Fruit fly (Drosophila melanogaster): ENCODE measurements around the gene Glut3.
A peak's percentile ranks its signal among the peaks of the same experiment; 100 is the strongest.

The Glut3 gene

dm6 chr3R:16763907-16764573 is 24.1 kb upstream of the Glut3 start (continued):
- TF ChIP-seq Myc (optimal IDR thresholded peaks at IDR 0.05): no peak

- no peak for TF ChIP-seq CrebA (GFP tag; optimal IDR thresholded peaks at IDR 0.05; ENCODE audit: borderline replicate concordance)
- TF ChIP-seq Rel (GFP tag; optimal IDR thresholded peaks at IDR 0.05): no peak
- no peak for TF ChIP-seq Rel (tag; optimal IDR thresholded peaks at IDR 0.05)
- no peak for TF ChIP-seq h (GFP tag; optimal IDR thresholded peaks at IDR 0.05)
- no peak for TF ChIP-seq pan (optimal IDR thresholded peaks at IDR 0.05)
- TF ChIP-seq br (GFP tag; optimal IDR thresholded peaks at IDR 0.05): no peak
- TF ChIP-seq lola (GFP tag; optimal IDR thresholded peaks at IDR 0.05): no peak
- TF ChIP-seq Myc (optimal IDR thresholded peaks at IDR 0.05): no peak
- no peak for TF ChIP-seq Sp1 (GFP tag; optimal IDR thresholded peaks at IDR 0.05)
- no peak for TF ChIP-seq psq (GFP tag; optimal IDR thresholded peaks at IDR 0.05)
- TF ChIP-seq Vsx2 (GFP tag; optimal IDR thresholded peaks at IDR 0.05; ENCODE audit: partially characterized antibody): no peak
- TF ChIP-seq Dif (GFP tag; optimal IDR thresholded peaks at IDR 0.05; ENCODE audit: partially characterized antibody): no peak
- no peak for TF ChIP-seq foxo (GFP tag; optimal IDR thresholded peaks at IDR 0.05)
- TF ChIP-seq tai (GFP tag; optimal IDR thresholded peaks at IDR 0.05): no peak
- no peak for TF ChIP-seq Abd-B (GFP tag; optimal IDR thresholded peaks at IDR 0.05)
- no peak for TF ChIP-seq Mio (GFP tag; optimal IDR thresholded peaks at IDR 0.05)
Measured at dm6 chr3R:16765102-16765501, 23.0 kb upstream of the Glut3 start.

- TF ChIP-seq OdsH (GFP tag; optimal IDR thresholded peaks at IDR 0.05) (no peak), usp (GFP tag; optimal IDR thresholded peaks at IDR 0.05) (no peak), Myc (optimal IDR thresholded peaks at IDR 0.05) (no peak), Rel (GFP tag; optimal IDR thresholded peaks at IDR 0.05) (no peak), Rel (tag; optimal IDR thresholded peaks at IDR 0.05) (no peak), fru (GFP tag; optimal IDR thresholded peaks at IDR 0.05) (no peak), Hnf4 (GFP tag; optimal IDR thresholded peaks at IDR 0.05) (no peak), dmrt93B (GFP tag; optimal IDR thresholded peaks at IDR 0.05) (no peak), lola (GFP tag; optimal IDR thresholded peaks at IDR 0.05) (no peak), dl (GFP tag; optimal IDR thresholded peaks at IDR 0.05; ENCODE audit: insufficient read depth in 1 of 2, partially characterized antibody in 2 of 2) (no peak), psq (GFP tag; optimal IDR thresholded peaks at IDR 0.05) (no peak)
Measured at dm6 chr3R:16765770-16766169, 22.3 kb upstream of the Glut3 start.

- no peak for TF ChIP-seq tai (GFP tag; optimal IDR thresholded peaks at IDR 0.05)
- no peak for TF ChIP-seq jim (GFP tag; optimal IDR thresholded peaks at IDR 0.05)
- TF ChIP-seq N (GFP tag; optimal IDR thresholded peaks at IDR 0.05): no peak
- no peak for TF ChIP-seq CG9705 (GFP tag; optimal IDR thresholded peaks at IDR 0.05)
- peak; percentile 43 for TF ChIP-seq h (GFP tag; optimal IDR thresholded peaks at IDR 0.05)
- no peak for TF ChIP-seq Dif (GFP tag; optimal IDR thresholded peaks at IDR 0.05; ENCODE audit: partially characterized antibody)
- TF ChIP-seq HLH106 (tag; optimal IDR thresholded peaks at IDR 0.05): peak; percentile 23
- peak; percentile 26 for TF ChIP-seq fru (GFP tag; optimal IDR thresholded peaks at IDR 0.05)
- TF ChIP-seq CrebA (GFP tag; optimal IDR thresholded peaks at IDR 0.05; ENCODE audit: borderline replicate concordance): no peak
- TF ChIP-seq OdsH (GFP tag; optimal IDR thresholded peaks at IDR 0.05): no peak
- TF ChIP-seq Hnf4 (GFP tag; optimal IDR thresholded peaks at IDR 0.05): no peak
- TF ChIP-seq sv (GFP tag; optimal IDR thresholded peaks at IDR 0.05): peak; percentile 5
- TF ChIP-seq lola (GFP tag; optimal IDR thresholded peaks at IDR 0.05): no peak
- TF ChIP-seq Rel (GFP tag; optimal IDR thresholded peaks at IDR 0.05): no peak
- peak; percentile 25 for TF ChIP-seq Rel (tag; optimal IDR thresholded peaks at IDR 0.05)
- no peak for TF ChIP-seq dsf (GFP tag; optimal IDR thresholded peaks at IDR 0.05; ENCODE audit: borderline replicate concordance)
- no peak for TF ChIP-seq psq (GFP tag; optimal IDR thresholded peaks at IDR 0.05)
- no peak for TF ChIP-seq rgr (GFP tag; optimal IDR thresholded peaks at IDR 0.05)
- TF ChIP-seq Hr78 (GFP tag; optimal IDR thresholded peaks at IDR 0.05): no peak
- no peak for TF ChIP-seq dl (GFP tag; optimal IDR thresholded peaks at IDR 0.05; ENCODE audit: insufficient read depth in 1 of 2, partially characterized antibody in 2 of 2)
- TF ChIP-seq brk (GFP tag; optimal IDR thresholded peaks at IDR 0.05): no peak
- TF ChIP-seq Myc (optimal IDR thresholded peaks at IDR 0.05): no peak
- no peak for TF ChIP-seq Mio (GFP tag; optimal IDR thresholded peaks at IDR 0.05)
- no peak for TF ChIP-seq woc (GFP tag; optimal IDR thresholded peaks at IDR 0.05)
- TF ChIP-seq usp (GFP tag; optimal IDR thresholded peaks at IDR 0.05): no peak
- TF ChIP-seq Abd-B (GFP tag; optimal IDR thresholded peaks at IDR 0.05): no peak
- TF ChIP-seq ey (GFP tag; optimal IDR thresholded peaks at IDR 0.05): peak; percentile 9
- TF ChIP-seq sage (GFP tag; optimal IDR thresholded peaks at IDR 0.05): no peak
- TF ChIP-seq foxo (GFP tag; optimal IDR thresholded peaks at IDR 0.05): peak in 1 of 2 experiments; percentile 30
- no peak for TF ChIP-seq pan (optimal IDR thresholded peaks at IDR 0.05)
Measured at dm6 chr3R:16769404-16769803, 18.7 kb upstream of the Glut3 start.
